Worm (Caenorhabditis elegans): Measurements from ENCODE around the gene F13E6.1.

ce11 chrX:10656604-10657003 is 20.3 kb downstream of the F13E6.1 start:
- TF ChIP-seq ztf-11 (tag; optimal IDR thresholded peaks at IDR 0.05) (no peak), ceh-83 (GFP tag; optimal IDR thresholded peaks at IDR 0.05) (no peak), unc-62 (GFP tag; optimal IDR thresholded peaks at IDR 0.05) (no peak), elt-3 (tag; optimal IDR thresholded peaks at IDR 0.05) (no peak), unc-39 (tag; optimal IDR thresholded peaks at IDR 0.05) (no peak), blmp-1 (tag; optimal IDR thresholded peaks at IDR 0.05) (no peak), nhr-12 (tag; optimal IDR thresholded peaks at IDR 0.05) (no peak), ceh-39 (tag; optimal IDR thresholded peaks at IDR 0.05) (no peak), ces-1 (GFP tag; optimal IDR thresholded peaks at IDR 0.05) (no peak), nhr-237 (tag; optimal IDR thresholded peaks at IDR 0.05) (no peak), ham-2 (GFP tag; optimal IDR thresholded peaks at IDR 0.05) (no peak), pha-4 (tag; optimal IDR thresholded peaks at IDR 0.05) (no peak)
